Fruit fly (Drosophila melanogaster) whole organism, embryonic: ENCODE data around the gene Coq2.

Experiments
- Abd-B ChIP-seq: fragments of 200-800 bp; sonication (Bioruptor generic); optimal IDR thresholded peaks from 2 replicates; lab custom pipeline; 2018; ENCODE audit warnings: missing biosample characterization, mild to moderate bottlenecking, missing genetic modification characterization, moderate library complexity
- Blimp-1 ChIP-seq: fragments of 200-800 bp; sonication (Bioruptor generic); optimal IDR thresholded peaks from 3 replicates; lab custom pipeline; 2018; ENCODE audit warnings: missing biosample characterization, missing genetic modification characterization, mild to moderate bottlenecking, moderate library complexity, missing genetic modification reagents
- CG10462 ChIP-seq: fragments of 200-800 bp; sonication (Bioruptor generic); optimal IDR thresholded peaks from 2 replicates; lab custom pipeline; 2016; ENCODE audit warnings: missing biosample characterization, missing genetic modification characterization
- CG10654 ChIP-seq: fragments of 200-800 bp; sonication (Bioruptor generic); optimal IDR thresholded peaks from 2 replicates; lab custom pipeline; 2016; ENCODE audit warnings: missing biosample characterization, missing genetic modification characterization
- CG11085 ChIP-seq: fragments of 200-800 bp; sonication (Bioruptor generic); IDR thresholded peaks from 2 replicates; pipeline ENCODE4 v1.3.6; 2022; ENCODE audit warnings: missing biosample characterization, missing genetic modification characterization
- CG11696 ChIP-seq: fragments of 200-800 bp; sonication (Bioruptor generic); IDR thresholded peaks from 2 replicates; pipeline ENCODE4 v1.3.6; 2022; ENCODE audit warnings: missing biosample characterization, missing genetic modification characterization
- CG12071 ChIP-seq: fragments of 200-800 bp; sonication (Bioruptor generic); optimal IDR thresholded peaks from 3 replicates; lab custom pipeline; 2018; ENCODE audit warnings: missing biosample characterization, mild to moderate bottlenecking, missing genetic modification characterization
- CG1233 ChIP-seq: fragments of 200-800 bp; sonication (Bioruptor generic); optimal IDR thresholded peaks from 4 replicates; lab custom pipeline; 2018; ENCODE audit warnings: missing biosample characterization, mild to moderate bottlenecking, missing genetic modification characterization
- CG14050 ChIP-seq: fragments of 200-800 bp; sonication (Bioruptor generic); IDR thresholded peaks from 3 replicates; pipeline ENCODE4 v1.3.6; 2022; ENCODE audit warnings: missing biosample characterization, missing genetic modification characterization
- CG14710 ChIP-seq: fragments of 200-800 bp; sonication (Bioruptor generic); optimal IDR thresholded peaks from 3 replicates; lab custom pipeline; 2019; ENCODE audit warnings: missing biosample characterization, mild to moderate bottlenecking, missing genetic modification characterization, moderate library complexity
- CG1529 ChIP-seq: fragments of 200-800 bp; sonication (Bioruptor generic); optimal IDR thresholded peaks from 3 replicates; lab custom pipeline; 2018; ENCODE audit warnings: missing biosample characterization, missing genetic modification characterization
- CG17186 ChIP-seq: fragments of 200-800 bp; sonication (Bioruptor generic); optimal IDR thresholded peaks from 3 replicates; lab custom pipeline; 2017; ENCODE audit warnings: missing biosample characterization, missing genetic modification reagents, missing genetic modification characterization
- CG17328 ChIP-seq: fragments of 200-800 bp; sonication (Bioruptor generic); IDR thresholded peaks from 2 replicates; pipeline ENCODE4 v1.3.6; 2022; ENCODE audit warnings: missing biosample characterization, missing genetic modification characterization
- CG17829 ChIP-seq: fragments of 200-800 bp; optimal IDR thresholded peaks from 2 replicates; lab custom pipeline; 2019; ENCODE audit warnings: missing biosample characterization, mild to moderate bottlenecking, missing genetic modification characterization, moderate library complexity
- CG1792 ChIP-seq: fragments of 200-800 bp; sonication (Bioruptor generic); optimal IDR thresholded peaks from 2 replicates; lab custom pipeline; 2016; ENCODE audit warnings: missing biosample characterization, missing genetic modification characterization
- CG18599 ChIP-seq: fragments of 200-800 bp; sonication (Bioruptor generic); optimal IDR thresholded peaks from 3 replicates; lab custom pipeline; 2017; ENCODE audit warnings: missing biosample characterization, missing genetic modification characterization, mild to moderate bottlenecking, moderate library complexity, missing genetic modification reagents
- CG18764 ChIP-seq: fragments of 200-800 bp; sonication (Bioruptor generic); optimal IDR thresholded peaks from 3 replicates; lab custom pipeline; 2016; ENCODE audit warnings: missing biosample characterization, missing genetic modification characterization
- CG2199 ChIP-seq: fragments of 200-800 bp; sonication (Bioruptor generic); IDR thresholded peaks from 3 replicates; pipeline ENCODE4 v1.3.6; 2022; ENCODE audit warnings: missing biosample characterization, missing genetic modification characterization
- CG31388 ChIP-seq: fragments of 200-800 bp; sonication (Bioruptor generic); optimal IDR thresholded peaks from 2 replicates; lab custom pipeline; 2016; ENCODE audit warnings: missing biosample characterization, missing genetic modification characterization
- CG32772 ChIP-seq: fragments of 200-800 bp; sonication (Bioruptor generic); IDR thresholded peaks from 2 replicates; pipeline ENCODE4 v1.3.6; 2022; ENCODE audit warnings: missing biosample characterization, missing genetic modification characterization
- CG43689 ChIP-seq: fragments of 200-800 bp; sonication (Bioruptor generic); IDR thresholded peaks from 2 replicates; pipeline ENCODE4 v1.3.6; 2022; ENCODE audit warnings: missing biosample characterization, missing genetic modification characterization
- CG6765 ChIP-seq: fragments of 200-800 bp; sonication (Bioruptor generic); optimal IDR thresholded peaks from 3 replicates; lab custom pipeline; 2017; ENCODE audit warnings: missing biosample characterization, mild to moderate bottlenecking, missing genetic modification characterization
- CG7928 ChIP-seq: fragments of 200-800 bp; sonication (Bioruptor generic); optimal IDR thresholded peaks from 2 replicates; lab custom pipeline; 2017; ENCODE audit warnings: missing biosample characterization, mild to moderate bottlenecking, missing genetic modification characterization
- CG8765 ChIP-seq: fragments of 200-800 bp; sonication (Bioruptor generic); IDR thresholded peaks from 2 replicates; pipeline ENCODE4 v1.3.6; 2022; ENCODE audit warnings: missing biosample characterization, missing genetic modification characterization
- CG9727 ChIP-seq: fragments of 200-800 bp; sonication (Bioruptor generic); optimal IDR thresholded peaks from 3 replicates; lab custom pipeline; 2017; ENCODE audit warnings: missing biosample characterization, mild to moderate bottlenecking, missing genetic modification characterization
- D ChIP-seq, 2 experiments: fragments of 200-800 bp in 1 of 2; fragments of >200 bp in 1 of 2; sonication (Bioruptor generic) in 1 of 2; optimal IDR thresholded peaks; 2 replicates in 1 of 2; 3 replicates in 1 of 2; lab custom pipeline; 2017; ENCODE audit warnings: mild to moderate bottlenecking in 1 of 2, missing biosample characterization in 1 of 2, missing genetic modification characterization in 1 of 2, missing genetic modification reagents in 1 of 2
- Deaf1 ChIP-seq: fragments of 200-800 bp; optimal IDR thresholded peaks from 3 replicates; lab custom pipeline; 2019; ENCODE audit warnings: missing biosample characterization, mild to moderate bottlenecking, missing genetic modification characterization, moderate library complexity
- E2f2 ChIP-seq: fragments of 200-800 bp; sonication (Bioruptor generic); IDR thresholded peaks from 2 replicates; pipeline ENCODE4 v1.3.6; 2022; ENCODE audit warnings: missing biosample characterization, missing genetic modification characterization
- Ets65A ChIP-seq: fragments of 200-800 bp; sonication (Bioruptor generic); peaks from one replicate; lab custom pipeline; 2016; ENCODE audit warnings: missing biosample characterization, missing genetic modification characterization
- Hey ChIP-seq: fragments of 200-800 bp; sonication (Bioruptor generic); optimal IDR thresholded peaks from 3 replicates; lab custom pipeline; 2018; ENCODE audit warnings: missing biosample characterization, mild to moderate bottlenecking, missing genetic modification characterization
- HmgZ ChIP-seq: fragments of 200-800 bp; sonication (Bioruptor generic); optimal IDR thresholded peaks from 2 replicates; lab custom pipeline; 2018; ENCODE audit warnings: missing biosample characterization, mild to moderate bottlenecking, missing genetic modification characterization
- Optix ChIP-seq: fragments of 200-800 bp; sonication (Bioruptor generic); IDR thresholded peaks from 3 replicates; pipeline ENCODE4 v1.3.6; 2022; ENCODE audit warnings: missing biosample characterization, missing genetic modification characterization
- Side ChIP-seq: fragments of 200-800 bp; sonication (Bioruptor generic); optimal IDR thresholded peaks from 2 replicates; lab custom pipeline; 2016; ENCODE audit warnings: missing biosample characterization, missing genetic modification characterization
- TFAM ChIP-seq: fragments of 200-800 bp; sonication (Bioruptor generic); optimal IDR thresholded peaks from 2 replicates; lab custom pipeline; 2017; ENCODE audit warnings: missing biosample characterization, missing genetic modification characterization, inconsistent platforms
- chif ChIP-seq, 2 experiments: fragments of 200-800 bp; sonication (Bioruptor generic); optimal IDR thresholded peaks; 3 replicates each; lab custom pipeline; 2016; ENCODE audit warnings: missing biosample characterization in 2 of 2, missing genetic modification characterization in 2 of 2
- dimm ChIP-seq: fragments of 200-800 bp; sonication (Bioruptor generic); IDR thresholded peaks from 2 replicates; pipeline ENCODE4 v1.3.6; 2022; ENCODE audit warnings: missing biosample characterization, missing genetic modification characterization
- emc ChIP-seq: fragments of 200-800 bp; sonication (Bioruptor generic); optimal IDR thresholded peaks from 2 replicates; lab custom pipeline; 2016; ENCODE audit warnings: missing biosample characterization, missing genetic modification characterization
- fd96Cb ChIP-seq: fragments of 200-800 bp; sonication (Bioruptor generic); optimal IDR thresholded peaks from 2 replicates; lab custom pipeline; 2018; ENCODE audit warnings: missing biosample characterization, mild to moderate bottlenecking, missing genetic modification characterization, moderate library complexity
- jigr1 ChIP-seq: fragments of 200-800 bp; sonication (Bioruptor generic); IDR thresholded peaks from 3 replicates; pipeline ENCODE4 v1.3.6; 2022; ENCODE audit warnings: missing biosample characterization, missing genetic modification characterization
- luna ChIP-seq: fragments of 200-800 bp; sonication (Bioruptor generic); optimal IDR thresholded peaks from 2 replicates; lab custom pipeline; 2016; ENCODE audit warnings: missing biosample characterization, missing genetic modification characterization
- nerfin-1 ChIP-seq: fragments of 200-800 bp; sonication (Bioruptor generic); optimal IDR thresholded peaks from 3 replicates; lab custom pipeline; 2019; ENCODE audit warnings: missing biosample characterization, mild to moderate bottlenecking, missing genetic modification characterization, moderate library complexity
- org-1 ChIP-seq: fragments of 200-800 bp; sonication (Bioruptor generic); optimal IDR thresholded peaks from 2 replicates; lab custom pipeline; 2017; ENCODE audit warnings: missing biosample characterization, missing genetic modification characterization
- p53 ChIP-seq: fragments of 200-800 bp; sonication (Bioruptor generic); optimal IDR thresholded peaks from 2 replicates; lab custom pipeline; 2016; ENCODE audit warnings: missing biosample characterization, missing genetic modification characterization
- phol ChIP-seq: fragments of 200-800 bp; sonication (Bioruptor generic); optimal IDR thresholded peaks from 3 replicates; lab custom pipeline; 2018; ENCODE audit warnings: missing biosample characterization, mild to moderate bottlenecking, missing genetic modification characterization, moderate library complexity
- row ChIP-seq: fragments of 200-800 bp; sonication (Bioruptor generic); IDR thresholded peaks from 3 replicates; pipeline ENCODE4 v1.3.6; 2022; ENCODE audit warnings: missing biosample characterization, missing genetic modification characterization
- run ChIP-seq: fragments of 200-800 bp; sonication (Bioruptor generic); optimal IDR thresholded peaks from 3 replicates; lab custom pipeline; 2018; ENCODE audit warnings: missing biosample characterization, mild to moderate bottlenecking, missing genetic modification characterization
- sens ChIP-seq: fragments of 200-800 bp; sonication (Bioruptor generic); peaks from one replicate; lab custom pipeline; 2016; ENCODE audit warnings: missing biosample characterization, missing genetic modification characterization
- sisA ChIP-seq: fragments of 200-800 bp; sonication (Bioruptor generic); IDR thresholded peaks from 2 replicates; pipeline ENCODE4 v1.3.6; 2022; ENCODE audit warnings: missing biosample characterization, missing genetic modification characterization
- sr ChIP-seq: fragments of 200-800 bp; sonication (Bioruptor generic); IDR thresholded peaks from 3 replicates; pipeline ENCODE4 v1.3.6; 2022; ENCODE audit warnings: missing biosample characterization, missing genetic modification characterization
- vvl ChIP-seq: fragments of 200-800 bp; sonication (Bioruptor generic); IDR thresholded peaks from 2 replicates; pipeline ENCODE4 v1.3.6; 2022; ENCODE audit warnings: missing biosample characterization, missing genetic modification characterization

Coq2 gene

DNA sequence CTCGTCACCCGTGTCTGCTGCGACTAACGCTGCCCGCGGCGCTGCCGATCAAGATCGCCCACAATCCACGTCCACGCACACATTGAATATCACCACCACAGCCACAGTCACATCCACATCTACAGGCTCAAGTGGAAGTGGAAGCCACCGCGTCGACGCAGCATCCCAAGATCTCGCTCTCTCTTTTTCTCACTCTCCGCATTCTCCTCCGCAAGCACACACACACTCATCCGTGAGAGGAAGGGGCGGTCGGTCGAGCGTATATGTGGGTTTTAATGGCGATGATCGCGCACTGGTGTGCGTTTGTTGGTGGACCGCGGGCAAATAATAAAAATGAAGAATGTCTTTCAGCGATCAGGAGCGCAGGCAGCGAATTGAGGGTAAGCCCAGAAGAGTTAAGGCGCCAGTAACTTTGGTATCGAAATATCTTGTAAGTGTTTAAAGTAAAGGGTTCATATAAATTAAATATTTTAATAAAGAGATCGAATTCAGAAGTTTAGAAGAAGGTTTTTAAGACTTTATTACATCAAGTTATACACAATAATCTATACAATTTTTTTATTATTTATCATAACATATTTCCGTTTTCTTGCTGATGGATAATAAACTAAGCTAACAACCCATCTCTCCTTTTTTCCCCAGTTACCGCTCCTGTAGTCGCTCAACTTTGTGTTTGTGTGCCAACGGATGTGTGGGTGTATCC lies 17.6 kb upstream of the Coq2 start, which contains the start of gene Poxm (continued):
- TF ChIP-seq CG8765 (GFP tag; lab: Robert Waterston, UW) (peak; percentile 82), CG1792 (GFP tag; lab: Kevin White, UChicago) (peak; percentile 18), CG17829 (peak; percentile 96), Ets65A (GFP tag; lab: Kevin White, UChicago) (peak; percentile 98), D (optimal IDR thresholded peaks at IDR 0.05; lab: Kevin White, UChicago) (no peak), D (GFP tag; optimal IDR thresholded peaks at IDR 0.05; lab: Kevin White, UChicago) (peak; percentile 96), run (tag; lab: Kevin White, UChicago) (peak; percentile 77), sens (GFP tag; lab: Kevin White, UChicago) (peak; percentile 96), CG1233 (GFP tag; lab: Kevin White, UChicago) (peak; percentile 89), phol (tag; lab: Kevin White, UChicago) (peak; percentile 97), Optix (peak; percentile 76; the same call in 2 of the 3 replicates), org-1 (GFP tag; lab: Kevin White, UChicago) (peak; percentile 87), TFAM (GFP tag; lab: Kevin White, UChicago) (peak; percentile 59), CG7928 (GFP tag; lab: Kevin White, UChicago) (peak; percentile 23), CG6765 (GFP tag; lab: Kevin White, UChicago) (peak; percentile 27), CG12071 (GFP tag; lab: Kevin White, UChicago) (peak; percentile 23), fd96Cb (tag; lab: Kevin White, UChicago) (peak; percentile 95), E2f2 (peak; percentile 53; the same call in 1 of the 2 replicates), nerfin-1 (tag; lab: Kevin White, UChicago) (peak; percentile 90), row (GFP tag; lab: Robert Waterston, UW) (peak; percentile 92), vvl (GFP tag; lab: Robert Waterston, UW) (peak; percentile 89), CG1529 (GFP tag; lab: Kevin White, UChicago) (peak; percentile 90), HmgZ (tag; lab: Kevin White, UChicago) (peak; percentile 38), CG14050 (GFP tag; lab: Robert Waterston, UW) (peak; percentile 69), CG10654 (peak; percentile 87), sr (GFP tag; lab: Robert Waterston, UW) (peak; percentile 95), CG17328 (peak; percentile 74), CG31388 (peak; percentile 83), sisA (GFP tag; lab: Robert Waterston, UW) (peak; percentile 93), CG14710 (tag; lab: Kevin White, UChicago) (peak; percentile 95), CG11085 (peak; percentile 57), CG11696 (GFP tag; lab: Robert Waterston, UW) (peak; percentile 66), CG18599 (GFP tag; lab: Kevin White, UChicago) (peak; percentile 79), CG2199 (GFP tag; lab: Robert Waterston, UW) (0 out of 3 replicates have a peak, but pooled peaks have one; percentile 10), CG10462 (GFP tag; lab: Kevin White, UChicago) (peak; percentile 84), Side (peak; percentile 54), Hey (tag; lab: Kevin White, UChicago) (no peak), luna (GFP tag; lab: Kevin White, UChicago) (no peak), dimm (GFP tag; lab: Robert Waterston, UW) (peak; percentile 55; the same call in 1 of the 2 replicates), CG17186 (peak; percentile 49), jigr1 (GFP tag; lab: Robert Waterston, UW) (peak; percentile 86; the same call in 2 of the 3 replicates), Blimp-1 (GFP tag; lab: Kevin White, UChicago) (peak; percentile 87), Deaf1 (peak; percentile 56), CG32772 (GFP tag; lab: Robert Waterston, UW) (peak; percentile 88), CG18764 (GFP tag; lab: Kevin White, UChicago) (peak; percentile 73), CG43689 (GFP tag; lab: Robert Waterston, UW) (peak; percentile 26; the same call in 1 of the 2 replicates), CG9727 (peak; percentile 96), emc (GFP tag; lab: Kevin White, UChicago) (no peak), Abd-B (GFP tag; lab: Kevin White, UChicago) (peak; percentile 94), p53 (GFP tag; lab: Kevin White, UChicago) (no peak), chif (GFP tag; optimal IDR thresholded peaks at IDR 0.05; lab: Kevin White, UChicago) (peak; percentile 37 to 75)
